Fruit fly (Drosophila melanogaster) Kc167 (cell line): ENCODE data around the gene CG17687.

ENCODE experiments used
- h ChIP-seq: fragments of >200 bp; optimal IDR thresholded peaks from 3 replicates; lab custom pipeline; 2018; ENCODE audit warnings: missing external identifiers
- ttk ChIP-seq: sonication (Bioruptor generic); optimal IDR thresholded peaks from 2 replicates; lab custom pipeline; 2017; ENCODE audit warnings: missing external identifiers

dm6 chr3L:13389834-13390233 lies 41.0 kb downstream of the CG17687 start, which contains the start of gene Poc1:
- TF ChIP-seq h (lab: Kevin White, UChicago) (no peak), ttk (lab: Kevin White, UChicago) (no peak)
